Fruit fly (Drosophila melanogaster) whole organism, embryonic: Measurements from ENCODE around the gene Tomosyn.

Experiments used
- B-H2 ChIP-seq: fragments of 200-800 bp; sonication (Bioruptor generic); optimal IDR thresholded peaks from 2 replicates; lab custom pipeline; 2018; ENCODE audit warnings: missing biosample characterization, mild to moderate bottlenecking, missing genetic modification characterization
- CG1024 ChIP-seq: fragments of 200-800 bp; sonication (Bioruptor generic); IDR thresholded peaks from 2 replicates; pipeline ENCODE4 v1.3.6; 2022; ENCODE audit warnings: missing biosample characterization, missing genetic modification characterization
- CG10321 ChIP-seq: fragments of 200-800 bp; sonication (Bioruptor generic); IDR thresholded peaks from 2 replicates; pipeline ENCODE4 v1.3.6; 2022; ENCODE audit warnings: missing biosample characterization, missing genetic modification characterization
- CG11093 ChIP-seq: fragments of 200-800 bp; sonication (Bioruptor generic); IDR thresholded peaks from 3 replicates; pipeline ENCODE4 v1.3.6; 2022; ENCODE audit warnings: missing biosample characterization, missing genetic modification characterization
- CG11504 ChIP-seq: fragments of 200-800 bp; sonication (Bioruptor generic); optimal IDR thresholded peaks from 3 replicates; lab custom pipeline; 2019; ENCODE audit warnings: missing biosample characterization, mild to moderate bottlenecking, missing genetic modification characterization, moderate library complexity
- CG13894 ChIP-seq: fragments of 200-800 bp; sonication (Bioruptor generic); optimal IDR thresholded peaks from 3 replicates; lab custom pipeline; 2018; ENCODE audit warnings: missing biosample characterization, mild to moderate bottlenecking, missing genetic modification characterization, moderate library complexity
- CG14965 ChIP-seq: fragments of 200-800 bp; sonication (Bioruptor generic); optimal IDR thresholded peaks from 2 replicates; lab custom pipeline; 2016; ENCODE audit warnings: missing biosample characterization, missing genetic modification characterization, borderline replicate concordance
- CG15269 ChIP-seq: fragments of 200-800 bp; sonication (Bioruptor generic); optimal IDR thresholded peaks from 2 replicates; lab custom pipeline; 2018; ENCODE audit warnings: missing biosample characterization, mild to moderate bottlenecking, missing genetic modification characterization, moderate library complexity
- CG15479 ChIP-seq: fragments of 200-800 bp; sonication (Bioruptor generic); optimal IDR thresholded peaks from 3 replicates; lab custom pipeline; 2019; ENCODE audit warnings: missing biosample characterization, mild to moderate bottlenecking, missing genetic modification characterization, moderate library complexity
- CG1647 ChIP-seq: fragments of 200-800 bp; sonication (Bioruptor generic); optimal IDR thresholded peaks from 3 replicates; lab custom pipeline; 2016; ENCODE audit warnings: missing biosample characterization, missing genetic modification characterization
- CG17186 ChIP-seq: fragments of 200-800 bp; sonication (Bioruptor generic); optimal IDR thresholded peaks from 3 replicates; lab custom pipeline; 2017; ENCODE audit warnings: missing biosample characterization, missing genetic modification reagents, missing genetic modification characterization
- CG31441 ChIP-seq: fragments of 200-800 bp; sonication (Bioruptor generic); IDR thresholded peaks from 2 replicates; pipeline ENCODE4 v1.3.6; 2022; ENCODE audit warnings: missing biosample characterization, missing genetic modification characterization
- CG33557 ChIP-seq: fragments of 200-800 bp; sonication (Bioruptor generic); optimal IDR thresholded peaks from 2 replicates; lab custom pipeline; 2019; ENCODE audit warnings: missing biosample characterization, mild to moderate bottlenecking, missing genetic modification characterization, moderate library complexity
- CG3407 ChIP-seq: fragments of 200-800 bp; sonication (Bioruptor generic); optimal IDR thresholded peaks from 2 replicates; lab custom pipeline; 2018; ENCODE audit warnings: missing biosample characterization, mild to moderate bottlenecking, missing genetic modification characterization
- CG7372 ChIP-seq: fragments of 200-800 bp; sonication (Bioruptor generic); IDR thresholded peaks from 2 replicates; pipeline ENCODE4 v1.3.6; 2022; ENCODE audit warnings: missing biosample characterization, missing genetic modification characterization
- Camta ChIP-seq: fragments of 200-800 bp; sonication (Bioruptor generic); optimal IDR thresholded peaks from 2 replicates; lab custom pipeline; 2016; ENCODE audit warnings: missing biosample characterization, missing genetic modification characterization
- Dek ChIP-seq: fragments of 200-800 bp; sonication (Bioruptor generic); optimal IDR thresholded peaks from 3 replicates; lab custom pipeline; 2019; ENCODE audit warnings: missing biosample characterization, mild to moderate bottlenecking, missing genetic modification characterization, moderate library complexity
- Dip2 ChIP-seq: fragments of 200-800 bp; sonication (Bioruptor generic); IDR thresholded peaks from 2 replicates; pipeline ENCODE4 v1.3.6; 2022; ENCODE audit warnings: missing biosample characterization, missing genetic modification characterization
- Doc2 ChIP-seq: fragments of 200-800 bp; sonication (Bioruptor generic); IDR thresholded peaks from 2 replicates; pipeline ENCODE4 v1.3.6; 2022; ENCODE audit warnings: missing biosample characterization, missing genetic modification characterization
- HLHmδ ChIP-seq: fragments of 200-800 bp; sonication (Bioruptor generic); optimal IDR thresholded peaks from 2 replicates; lab custom pipeline; 2018; ENCODE audit warnings: missing biosample characterization, mild to moderate bottlenecking, missing genetic modification characterization, moderate library complexity
- Hey ChIP-seq: fragments of 200-800 bp; sonication (Bioruptor generic); optimal IDR thresholded peaks from 3 replicates; lab custom pipeline; 2018; ENCODE audit warnings: missing biosample characterization, mild to moderate bottlenecking, missing genetic modification characterization
- NK7.1 ChIP-seq: fragments of 200-800 bp; sonication (Bioruptor generic); optimal IDR thresholded peaks from 3 replicates; lab custom pipeline; 2016; ENCODE audit warnings: missing biosample characterization, missing genetic modification characterization
- NfI ChIP-seq: fragments of 200-800 bp; sonication (Bioruptor generic); optimal IDR thresholded peaks from 3 replicates; lab custom pipeline; 2018; ENCODE audit warnings: missing biosample characterization, mild to moderate bottlenecking, missing genetic modification characterization, moderate library complexity
- Oli ChIP-seq: fragments of 200-800 bp; sonication (Bioruptor generic); optimal IDR thresholded peaks from 2 replicates; lab custom pipeline; 2018; ENCODE audit warnings: missing biosample characterization, mild to moderate bottlenecking, missing genetic modification characterization, moderate library complexity
- Rx ChIP-seq: fragments of 200-800 bp; sonication (Bioruptor generic); IDR thresholded peaks from 2 replicates; pipeline ENCODE4 v1.3.6; 2022; ENCODE audit warnings: missing biosample characterization, missing genetic modification characterization
- Sox100B ChIP-seq: fragments of 200-800 bp; sonication (Bioruptor generic); optimal IDR thresholded peaks from 3 replicates; lab custom pipeline; 2018; ENCODE audit warnings: missing biosample characterization, mild to moderate bottlenecking, missing genetic modification characterization
- Sry-δ ChIP-seq: fragments of 200-800 bp; sonication (Bioruptor generic); optimal IDR thresholded peaks from 2 replicates; lab custom pipeline; 2016; ENCODE audit warnings: missing biosample characterization, missing genetic modification characterization
- Xrp1 ChIP-seq: fragments of 200-800 bp; sonication (Bioruptor generic); IDR thresholded peaks from 2 replicates; pipeline ENCODE4 v1.3.6; 2022; ENCODE audit warnings: missing biosample characterization, missing genetic modification characterization
- ase ChIP-seq: fragments of 200-800 bp; sonication (Bioruptor generic); IDR thresholded peaks from 3 replicates; pipeline ENCODE4 v1.3.6; 2022; ENCODE audit warnings: missing biosample characterization, missing genetic modification characterization
- bowl ChIP-seq: fragments of 200-800 bp; sonication (Bioruptor generic); IDR thresholded peaks from 2 replicates; pipeline ENCODE4 v1.3.6; 2022; ENCODE audit warnings: missing biosample characterization, missing genetic modification characterization
- caup ChIP-seq: fragments of 200-800 bp; sonication (Bioruptor generic); optimal IDR thresholded peaks from 3 replicates; lab custom pipeline; 2017; ENCODE audit warnings: missing biosample characterization, mild to moderate bottlenecking, missing genetic modification characterization, moderate library complexity; ENCODE audit not compliant: severe bottlenecking
- chinmo ChIP-seq: fragments of 200-800 bp; sonication (Bioruptor generic); IDR thresholded peaks from 4 replicates; pipeline ENCODE4 v1.3.6; 2022; ENCODE audit warnings: missing biosample characterization, missing genetic modification characterization; ENCODE audit not compliant: partially characterized antibody
- dati ChIP-seq: fragments of 200-800 bp; sonication (Bioruptor generic); IDR thresholded peaks from 2 replicates; pipeline ENCODE4 v1.3.6; 2022; ENCODE audit warnings: missing biosample characterization, missing genetic modification characterization
- dmrt99B ChIP-seq: fragments of 200-800 bp; sonication (Bioruptor generic); optimal IDR thresholded peaks from 2 replicates; lab custom pipeline; 2018; ENCODE audit warnings: missing biosample characterization, mild to moderate bottlenecking, missing genetic modification characterization, moderate library complexity
- eyg ChIP-seq: fragments of 200-800 bp; sonication (Bioruptor generic); optimal IDR thresholded peaks from 3 replicates; lab custom pipeline; 2016; ENCODE audit warnings: missing biosample characterization, missing genetic modification characterization
- fd96Cb ChIP-seq: fragments of 200-800 bp; sonication (Bioruptor generic); optimal IDR thresholded peaks from 2 replicates; lab custom pipeline; 2018; ENCODE audit warnings: missing biosample characterization, mild to moderate bottlenecking, missing genetic modification characterization, moderate library complexity
- gro ChIP-seq: fragments of 200-800 bp; sonication (Bioruptor generic); optimal IDR thresholded peaks from 2 replicates; lab custom pipeline; 2016; ENCODE audit warnings: missing biosample characterization, missing genetic modification characterization
- h ChIP-seq: fragments of >200 bp; optimal IDR thresholded peaks from 2 replicates; lab custom pipeline; 2017
- klu ChIP-seq: fragments of 200-800 bp; sonication (Bioruptor generic); IDR thresholded peaks from 2 replicates; pipeline ENCODE4 v1.3.6; 2022; ENCODE audit warnings: missing biosample characterization, missing genetic modification characterization
- kni ChIP-seq: fragments of 200-800 bp; sonication (Bioruptor generic); optimal IDR thresholded peaks from 3 replicates; lab custom pipeline; 2017; ENCODE audit warnings: mild to moderate bottlenecking, missing biosample characterization, missing genetic modification reagents, missing genetic modification characterization
- pho ChIP-seq: fragments of 200-800 bp; sonication (Bioruptor generic); optimal IDR thresholded peaks from 2 replicates; lab custom pipeline; 2016; ENCODE audit warnings: missing biosample characterization, missing genetic modification characterization
- rib ChIP-seq: fragments of 200-800 bp; sonication (Bioruptor generic); IDR thresholded peaks from 2 replicates; pipeline ENCODE4 v1.3.6; 2022; ENCODE audit warnings: missing biosample characterization, missing genetic modification characterization
- run ChIP-seq: fragments of 200-800 bp; sonication (Bioruptor generic); optimal IDR thresholded peaks from 3 replicates; lab custom pipeline; 2018; ENCODE audit warnings: missing biosample characterization, mild to moderate bottlenecking, missing genetic modification characterization
- sens-2 ChIP-seq: fragments of 200-800 bp; sonication (Bioruptor generic); IDR thresholded peaks from 2 replicates; pipeline ENCODE4 v1.3.6; 2022; ENCODE audit warnings: missing biosample characterization, missing genetic modification characterization
- seq ChIP-seq: fragments of 200-800 bp; sonication (Bioruptor generic); IDR thresholded peaks from 2 replicates; pipeline ENCODE4 v1.3.6; 2022; ENCODE audit warnings: missing biosample characterization, missing genetic modification characterization
- sim ChIP-seq: fragments of 200-800 bp; sonication (Bioruptor generic); IDR thresholded peaks from 2 replicates; pipeline ENCODE4 v1.3.6; 2022; ENCODE audit warnings: missing biosample characterization, missing genetic modification characterization
- sqz ChIP-seq: fragments of 200-800 bp; sonication (Bioruptor generic); optimal IDR thresholded peaks from 3 replicates; lab custom pipeline; 2018; ENCODE audit warnings: missing biosample characterization, mild to moderate bottlenecking, missing genetic modification characterization
- stc ChIP-seq: fragments of 200-800 bp; sonication (Bioruptor generic); IDR thresholded peaks from 2 replicates; pipeline ENCODE4 v1.3.6; 2022; ENCODE audit warnings: missing biosample characterization, missing genetic modification characterization
- sug ChIP-seq: fragments of 200-800 bp; optimal IDR thresholded peaks from 2 replicates; lab custom pipeline; 2019; ENCODE audit warnings: missing biosample characterization, mild to moderate bottlenecking, missing genetic modification characterization, moderate library complexity
- tup ChIP-seq: fragments of 200-800 bp; sonication (Bioruptor generic); optimal IDR thresholded peaks from 2 replicates; lab custom pipeline; 2016; ENCODE audit warnings: missing biosample characterization, mild to moderate bottlenecking, missing genetic modification characterization, moderate library complexity
- zfh1 ChIP-seq: fragments of 200-800 bp; sonication (Bioruptor generic); IDR thresholded peaks from 3 replicates; pipeline ENCODE4 v1.3.6; 2022; ENCODE audit warnings: missing biosample characterization, missing genetic modification characterization

The Tomosyn gene

DNA sequence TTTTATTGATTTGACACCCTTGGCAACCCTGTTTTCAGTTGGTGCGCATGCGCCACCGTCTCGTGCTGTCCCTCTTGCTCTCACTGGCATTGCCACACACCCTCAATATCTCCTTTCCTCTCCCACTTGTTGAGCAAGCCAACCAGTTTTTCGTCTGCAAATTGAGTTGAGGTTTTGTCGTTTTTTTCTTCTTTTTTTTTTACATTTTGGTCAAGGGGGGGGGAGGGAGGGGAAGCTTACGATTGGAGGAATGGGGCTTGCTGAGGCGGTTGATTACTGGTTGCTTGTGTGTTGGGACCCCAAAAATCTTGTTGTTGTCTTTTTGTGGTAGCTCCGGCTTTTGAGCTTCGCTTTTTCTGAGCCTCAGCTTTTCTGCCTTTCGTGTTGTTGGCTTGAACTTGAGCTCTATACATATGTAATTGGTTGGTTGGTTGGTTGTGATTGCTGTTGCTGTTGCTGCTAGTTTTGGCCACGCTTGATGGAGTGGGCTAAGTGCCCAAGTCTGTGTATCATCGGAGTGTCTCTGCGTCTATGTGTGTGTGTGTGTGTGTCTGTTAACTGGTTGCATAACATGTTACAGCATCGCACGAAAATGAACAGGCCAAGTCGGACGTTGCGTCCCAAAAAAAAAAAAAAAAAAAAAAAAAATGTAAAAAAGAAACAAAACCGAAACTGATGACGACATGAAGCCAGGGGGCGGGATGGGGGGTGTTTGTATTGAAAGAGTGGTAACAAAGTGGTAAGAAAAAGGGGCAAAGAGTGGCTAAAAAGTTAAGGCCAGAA, 45.3 kb downstream of the Tomosyn start (continued):
- TF ChIP-seq B-H2, result peak; percentile 4
- TF ChIP-seq Oli (tag; lab: Kevin White, UChicago), result no peak
- no peak for TF ChIP-seq CG14965 (GFP tag; lab: Kevin White, UChicago)
- TF ChIP-seq chinmo (GFP tag; lab: Robert Waterston, UW), result peak; percentile 80; the same call in 2 of the 4 replicates
- peak; percentile 23 for TF ChIP-seq dmrt99B (tag; lab: Kevin White, UChicago)
- no peak for TF ChIP-seq fd96Cb (tag; lab: Kevin White, UChicago)
- peak; percentile 89 for TF ChIP-seq kni
- TF ChIP-seq sens-2 (GFP tag; lab: Robert Waterston, UW), result no peak
- TF ChIP-seq CG1024 (GFP tag; lab: Robert Waterston, UW), result no peak
- TF ChIP-seq run (tag; lab: Kevin White, UChicago), result no peak
- TF ChIP-seq CG11504, result no peak
- TF ChIP-seq zfh1 (GFP tag; lab: Robert Waterston, UW), result no peak
- no peak for TF ChIP-seq ase
- no peak for TF ChIP-seq NfI (GFP tag; lab: Kevin White, UChicago)
- no peak for TF ChIP-seq CG33557 (GFP tag; lab: Kevin White, UChicago)
- no peak for TF ChIP-seq Sox100B
- TF ChIP-seq Doc2 (GFP tag; lab: Robert Waterston, UW), result no peak
- TF ChIP-seq gro (GFP tag; lab: Kevin White, UChicago), result no peak
- no peak for TF ChIP-seq HLHmδ (GFP tag; lab: Kevin White, UChicago)
- peak; percentile 99 for TF ChIP-seq sqz
- TF ChIP-seq CG13894, result peak; percentile 58
- no peak for TF ChIP-seq eyg
- TF ChIP-seq CG15269 (tag; lab: Kevin White, UChicago), result peak; percentile 46
- TF ChIP-seq Hey (tag; lab: Kevin White, UChicago), result no peak
- no peak for TF ChIP-seq CG17186
- no peak for TF ChIP-seq Dip2 (GFP tag; lab: Robert Waterston, UW)
- no peak for TF ChIP-seq bowl (GFP tag; lab: Robert Waterston, UW)
- no peak for TF ChIP-seq h (lab: Kevin White, UChicago)
- TF ChIP-seq Rx (GFP tag; lab: Robert Waterston, UW), result no peak
- TF ChIP-seq dati, result no peak
- TF ChIP-seq caup (GFP tag; lab: Kevin White, UChicago), result no peak
- TF ChIP-seq Camta (GFP tag; lab: Kevin White, UChicago), result no peak
- peak; percentile 59 for TF ChIP-seq CG10321
- no peak for TF ChIP-seq CG3407 (GFP tag; lab: Kevin White, UChicago)
- no peak for TF ChIP-seq pho (GFP tag; lab: Kevin White, UChicago)
- no peak for TF ChIP-seq tup
- no peak for TF ChIP-seq CG15479 (GFP tag; lab: Kevin White, UChicago)
- no peak for TF ChIP-seq CG11093
- no peak for TF ChIP-seq seq (GFP tag; lab: Robert Waterston, UW)
- no peak for TF ChIP-seq Xrp1
- TF ChIP-seq Sry-δ, result no peak
- no peak for TF ChIP-seq sug (tag; lab: Kevin White, UChicago)
- TF ChIP-seq stc, result no peak
- no peak for TF ChIP-seq klu (GFP tag; lab: Robert Waterston, UW)
- TF ChIP-seq CG7372 (GFP tag; lab: Robert Waterston, UW), result no peak
- TF ChIP-seq NK7.1 (GFP tag; lab: Kevin White, UChicago), result no peak
- 0 out of 2 replicates have a peak, but pooled peaks have one; percentile 21 for TF ChIP-seq rib (GFP tag; lab: Robert Waterston, UW)
- TF ChIP-seq sim (GFP tag; lab: Robert Waterston, UW), result no peak
- TF ChIP-seq CG31441 (GFP tag; lab: Robert Waterston, UW), result no peak
- TF ChIP-seq Dek, result no peak
- TF ChIP-seq CG1647, result no peak
